Fruit fly (Drosophila melanogaster) whole organism, adult: ENCODE measurements around the gene sinu.

Experiments used
- CG11617 ChIP-seq: fragments of 200-800 bp; sonication (Bioruptor generic); optimal IDR thresholded peaks from 2 replicates; lab custom pipeline; 2017; ENCODE audit warnings: mild to moderate bottlenecking, missing biosample characterization, missing genetic modification reagents, missing genetic modification characterization
- CG12768 ChIP-seq: fragments of 200-800 bp; sonication (Bioruptor generic); optimal IDR thresholded peaks from 2 replicates; lab custom pipeline; 2017; ENCODE audit warnings: missing biosample characterization, missing genetic modification characterization, mild to moderate bottlenecking, moderate library complexity, missing genetic modification reagents
- CG14711 ChIP-seq: fragments of 200-800 bp; sonication (Bioruptor generic); optimal IDR thresholded peaks from 2 replicates; lab custom pipeline; 2018; ENCODE audit warnings: missing biosample characterization, mild to moderate bottlenecking, missing genetic modification characterization, moderate library complexity
- CG1620 ChIP-seq: fragments of 200-800 bp; sonication (Bioruptor generic); optimal IDR thresholded peaks from 2 replicates; lab custom pipeline; 2016; ENCODE audit warnings: missing biosample characterization, missing genetic modification characterization
- CG33017 ChIP-seq: fragments of 200-800 bp; sonication (Bioruptor generic); optimal IDR thresholded peaks from 2 replicates; lab custom pipeline; 2018; ENCODE audit warnings: missing biosample characterization, mild to moderate bottlenecking, missing genetic modification characterization, moderate library complexity
- CG5204 ChIP-seq: fragments of 200-800 bp; sonication (Bioruptor generic); optimal IDR thresholded peaks from 2 replicates; lab custom pipeline; 2016; ENCODE audit warnings: missing biosample characterization, missing genetic modification characterization
- CG7045 ChIP-seq: fragments of 200-800 bp; sonication (Bioruptor generic); optimal IDR thresholded peaks from 2 replicates; lab custom pipeline; 2017; ENCODE audit warnings: missing biosample characterization, mild to moderate bottlenecking, missing genetic modification characterization
- CG7101 ChIP-seq: fragments of 200-800 bp; sonication (Bioruptor generic); optimal IDR thresholded peaks from 2 replicates; lab custom pipeline; 2018; ENCODE audit warnings: missing biosample characterization, mild to moderate bottlenecking, missing genetic modification characterization, moderate library complexity
- Clk ChIP-seq: fragments of 200-800 bp; sonication (Bioruptor generic); optimal IDR thresholded peaks from 2 replicates; lab custom pipeline; 2017; ENCODE audit warnings: missing biosample characterization, missing genetic modification characterization
- Crg-1 ChIP-seq: fragments of 200-800 bp; sonication (Bioruptor generic); optimal IDR thresholded peaks from 2 replicates; lab custom pipeline; 2016; ENCODE audit warnings: missing biosample characterization, missing genetic modification characterization
- Hr96 ChIP-seq: fragments of 200-800 bp; sonication (Bioruptor generic); optimal IDR thresholded peaks from 2 replicates; lab custom pipeline; 2016; ENCODE audit warnings: missing biosample characterization, missing genetic modification characterization
- Mnt ChIP-seq: fragments of 200-800 bp; sonication (Bioruptor generic); optimal IDR thresholded peaks from 2 replicates; lab custom pipeline; 2016; ENCODE audit warnings: missing biosample characterization, mild to moderate bottlenecking, missing genetic modification characterization
- bab1 ChIP-seq: fragments of 200-800 bp; sonication (Bioruptor generic); optimal IDR thresholded peaks from 3 replicates; lab custom pipeline; 2019; ENCODE audit warnings: missing biosample characterization, mild to moderate bottlenecking, missing genetic modification characterization, moderate library complexity
- cic ChIP-seq: fragments of 200-800 bp; sonication (Bioruptor generic); optimal IDR thresholded peaks from 2 replicates; lab custom pipeline; 2017; ENCODE audit warnings: missing biosample characterization, mild to moderate bottlenecking, missing genetic modification characterization, moderate library complexity
- kay ChIP-seq: fragments of 200-800 bp; sonication (Bioruptor generic); peaks from one replicate; lab custom pipeline; 2016; ENCODE audit warnings: missing biosample characterization, missing genetic modification characterization, borderline replicate concordance
- ovo ChIP-seq: fragments of 200-800 bp; sonication (Bioruptor generic); optimal IDR thresholded peaks from 2 replicates; lab custom pipeline; 2016; ENCODE audit warnings: missing biosample characterization, missing genetic modification characterization
- pad ChIP-seq: fragments of 200-800 bp; sonication (Bioruptor generic); optimal IDR thresholded peaks from 3 replicates; lab custom pipeline; 2017; ENCODE audit warnings: missing biosample characterization, missing genetic modification characterization, mild to moderate bottlenecking, moderate library complexity, missing genetic modification reagents
- tj ChIP-seq: fragments of 200-800 bp; sonication (Bioruptor generic); optimal IDR thresholded peaks from 3 replicates; lab custom pipeline; 2017; ENCODE audit warnings: missing biosample characterization, mild to moderate bottlenecking, missing genetic modification characterization, moderate library complexity
- toe ChIP-seq: fragments of 200-800 bp; sonication (Bioruptor generic); optimal IDR thresholded peaks from 2 replicates; lab custom pipeline; 2016; ENCODE audit warnings: missing biosample characterization, missing genetic modification characterization

Gene sinu

DNA sequence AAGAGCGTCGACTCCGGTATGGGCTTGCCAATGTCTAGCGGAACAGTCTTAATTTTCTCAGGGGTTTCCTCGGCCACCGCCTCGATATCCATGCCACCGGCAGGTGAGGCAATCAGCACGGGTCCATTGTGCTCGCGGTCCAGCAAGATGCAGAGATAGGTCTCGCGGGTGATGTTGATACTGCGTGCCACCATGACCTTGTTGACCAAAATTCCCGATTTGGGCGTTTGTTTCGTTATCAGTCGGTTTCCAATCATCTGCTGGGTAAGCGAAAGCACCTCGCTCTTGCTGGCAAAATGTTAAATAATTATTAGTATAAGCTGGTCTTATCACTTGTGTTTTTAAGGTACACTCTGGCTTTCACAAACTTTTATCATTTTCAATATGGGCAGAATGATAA lies 1.2 kb upstream of the sinu start:
- peak; percentile 32 for TF ChIP-seq kay (GFP tag; lab: Kevin White, UChicago)
- TF ChIP-seq CG1620: no peak

dm6 chr3L:5556195-5556594 lies 5.2 kb downstream of the sinu start:
- TF ChIP-seq CG1620 (no peak), toe (GFP tag; lab: Kevin White, UChicago) (no peak), Mnt (GFP tag; lab: Kevin White, UChicago) (no peak), tj (no peak)

- peak; percentile 5 for TF ChIP-seq bab1
- TF ChIP-seq CG1620: no peak
These were observed 7.0 kb downstream of the sinu start for dm6 chr3L:5554377-5554776.

dm6 chr3L:5553717-5554116 lies 7.7 kb downstream of the sinu start:
- TF ChIP-seq cic (GFP tag; lab: Kevin White, UChicago) (no peak), CG33017 (tag; lab: Kevin White, UChicago) (no peak), CG11617 (GFP tag; lab: Kevin White, UChicago) (no peak), CG14711 (tag; lab: Kevin White, UChicago) (no peak), toe (GFP tag; lab: Kevin White, UChicago) (no peak), CG7045 (no peak), Hr96 (GFP tag; lab: Kevin White, UChicago) (no peak)

DNA sequence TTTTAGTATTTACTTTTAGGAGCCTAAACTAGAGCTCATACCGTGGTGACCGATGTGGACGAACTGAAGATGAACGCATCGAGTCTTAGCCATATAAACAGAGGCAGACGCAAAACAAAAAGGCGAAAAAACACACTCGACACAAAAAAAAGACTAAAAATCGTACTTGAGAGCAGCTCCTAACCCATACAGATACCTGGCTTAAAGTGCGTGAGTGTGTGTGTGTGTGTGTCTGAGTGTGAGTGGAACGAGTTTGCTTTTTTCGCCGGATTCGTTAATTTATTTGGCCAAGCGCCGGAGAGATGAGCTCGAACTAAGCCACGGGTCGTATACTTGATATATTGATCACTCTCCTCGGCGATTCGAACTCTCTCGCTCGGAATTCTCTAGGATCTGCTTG lies 10.3 kb downstream of the sinu start, which contains the start of gene frm:
Gene frm, minus strand, starts transcription at position 73 of the 400 bp plus-strand sequence.
- TF ChIP-seq CG7045 (no peak), CG33017 (tag; lab: Kevin White, UChicago) (no peak), toe (GFP tag; lab: Kevin White, UChicago) (no peak), bab1 (no peak), Mnt (GFP tag; lab: Kevin White, UChicago) (no peak), CG1620 (no peak), pad (no peak), kay (GFP tag; lab: Kevin White, UChicago) (no peak), Clk (GFP tag; lab: Kevin White, UChicago) (no peak)

DNA sequence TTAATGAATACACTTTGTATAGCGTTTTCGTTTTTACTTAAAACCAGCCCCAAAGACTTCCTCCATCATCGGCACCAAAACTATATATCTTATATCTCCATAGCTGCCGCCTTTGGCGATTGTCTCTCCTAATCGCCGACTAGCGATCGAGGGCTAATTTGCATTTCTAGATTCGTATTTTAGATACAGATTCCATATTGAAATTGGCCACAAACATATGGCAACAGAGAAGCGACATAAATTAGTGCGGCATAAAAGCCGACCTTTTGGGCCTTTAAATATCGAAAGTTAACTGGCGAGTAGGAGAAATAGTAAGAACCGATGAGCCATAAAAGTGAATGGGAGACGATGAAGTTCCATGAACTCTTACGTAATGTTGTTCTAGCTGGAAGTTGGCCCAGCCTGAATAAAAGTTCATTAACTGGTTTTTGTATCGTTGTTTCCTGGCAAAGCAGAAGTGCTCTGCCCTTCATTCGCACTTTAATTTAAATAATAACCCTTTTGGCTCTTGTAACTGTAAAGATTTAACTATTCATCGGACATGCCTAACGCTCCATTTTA lies 12.8 kb downstream of the sinu start:
- no peak for TF ChIP-seq CG11617 (GFP tag; lab: Kevin White, UChicago)
- TF ChIP-seq cic (GFP tag; lab: Kevin White, UChicago): no peak
- TF ChIP-seq CG1620: no peak
- no peak for TF ChIP-seq CG33017 (tag; lab: Kevin White, UChicago)
- no peak for TF ChIP-seq Crg-1 (GFP tag; lab: Kevin White, UChicago)

DNA sequence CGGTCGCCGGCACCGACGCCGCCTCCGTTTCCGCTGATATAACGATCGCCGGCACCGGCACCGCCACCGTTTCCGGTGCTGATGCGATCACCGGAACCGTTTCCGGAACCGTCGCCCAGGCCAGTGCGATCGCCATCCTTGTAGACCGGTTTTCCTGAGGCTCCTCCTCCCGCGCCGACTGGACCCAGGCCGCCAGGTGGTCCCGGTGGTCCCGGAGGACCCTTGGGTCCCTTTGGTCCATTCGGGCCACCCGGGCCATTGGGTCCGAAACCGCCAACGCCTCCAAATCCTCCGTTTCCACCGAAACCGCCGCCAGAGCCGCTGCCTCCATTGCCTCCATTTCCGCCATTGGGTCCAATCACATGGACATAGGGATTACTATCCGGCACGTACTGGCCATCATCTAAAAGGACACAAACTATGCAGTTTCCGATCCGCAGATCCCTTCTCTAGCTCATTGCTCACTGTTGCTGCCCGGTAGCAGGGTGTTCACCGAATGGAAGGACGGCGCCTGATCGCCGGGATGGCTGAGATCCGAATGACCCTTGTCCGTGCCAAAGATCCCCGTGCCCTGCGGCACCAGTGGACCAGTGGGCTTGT lies 18.5 kb downstream of the sinu start:
- TF ChIP-seq CG7101: no peak

DNA sequence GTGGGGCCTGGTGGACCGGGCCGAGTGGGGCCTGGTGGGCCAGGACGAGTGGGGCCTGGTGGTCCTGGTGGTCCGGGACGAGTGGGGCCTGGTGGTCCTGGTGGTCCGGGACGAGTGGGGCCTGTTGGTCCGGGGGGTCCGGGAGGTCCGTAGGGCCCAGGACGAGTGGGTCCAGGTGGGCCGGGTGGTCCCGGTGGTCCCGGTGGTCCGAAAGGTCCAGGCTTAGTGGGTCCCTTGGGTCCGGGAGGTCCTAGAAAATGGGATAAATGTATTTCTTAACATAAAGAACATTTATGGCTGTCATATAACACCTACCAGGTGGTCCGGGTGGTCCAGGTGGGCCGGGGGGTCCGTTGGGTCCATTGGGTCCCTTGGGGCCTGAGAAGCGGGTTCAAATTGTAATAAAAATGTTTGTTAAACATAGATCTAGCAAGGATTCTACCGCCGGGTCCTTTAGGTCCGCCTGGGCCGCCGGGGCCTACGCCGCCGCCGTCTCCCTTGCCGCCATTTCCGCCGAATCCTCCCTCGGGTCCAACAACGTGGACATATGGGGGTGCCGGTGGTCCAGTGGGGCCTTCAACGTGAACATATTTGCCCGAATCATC lies 20.7 kb downstream of the sinu start:
- TF ChIP-seq Mnt (GFP tag; lab: Kevin White, UChicago) (no peak), CG33017 (tag; lab: Kevin White, UChicago) (no peak), cic (GFP tag; lab: Kevin White, UChicago) (no peak), ovo (GFP tag; lab: Kevin White, UChicago) (no peak), Hr96 (GFP tag; lab: Kevin White, UChicago) (no peak), tj (no peak), toe (GFP tag; lab: Kevin White, UChicago) (no peak), CG14711 (tag; lab: Kevin White, UChicago) (no peak), bab1 (no peak), CG1620 (no peak), Clk (GFP tag; lab: Kevin White, UChicago) (no peak), CG7101 (no peak), CG12768 (no peak), CG11617 (GFP tag; lab: Kevin White, UChicago) (no peak), CG5204 (no peak)

dm6 chr3L:5535659-5536058 lies 25.7 kb downstream of the sinu start, which contains the start of gene CG13285:
TSS of gene CG13285 (minus strand) at chr3L:5535759.
- TF ChIP-seq CG14711 (tag; lab: Kevin White, UChicago): no peak
- TF ChIP-seq CG5204: no peak
